Worm (Caenorhabditis elegans): ENCODE measurements around the gene mig-21.

ce11 chrIII:5846412-5846811 lies 31.8 kb downstream of the mig-21 start:
- TF ChIP-seq ceh-83 (GFP tag; optimal IDR thresholded peaks at IDR 0.05) (no peak), mep-1 (tag; optimal IDR thresholded peaks at IDR 0.05) (no peak), elt-1 (tag; optimal IDR thresholded peaks at IDR 0.05; ENCODE audit: borderline replicate concordance, insufficient read depth) (no peak), nhr-28 (tag; optimal IDR thresholded peaks at IDR 0.05) (no peak), blmp-1 (tag; optimal IDR thresholded peaks at IDR 0.05) (no peak), nhr-76 (tag; optimal IDR thresholded peaks at IDR 0.05) (no peak), sem-2 (GFP tag; optimal IDR thresholded peaks at IDR 0.05) (no peak), lin-13 (tag; optimal IDR thresholded peaks at IDR 0.05) (no peak), cnd-1 (tag; optimal IDR thresholded peaks at IDR 0.05) (no peak), mab-5 (tag; optimal IDR thresholded peaks at IDR 0.05) (no peak), unc-62 (GFP tag; optimal IDR thresholded peaks at IDR 0.05) (no peak), ces-1 (GFP tag; optimal IDR thresholded peaks at IDR 0.05) (peak; percentile 39), ztf-11 (tag; optimal IDR thresholded peaks at IDR 0.05) (no peak)
